Fruit fly (Drosophila melanogaster) S2 (cell line): ENCODE measurements around the gene defl.

Source experiments
- CG8478 ChIP-seq: fragments of >200 bp; optimal IDR thresholded peaks from 2 replicates; lab custom pipeline; 2018
- CTCF ChIP-seq, 2 experiments: fragments of >200 bp; optimal IDR thresholded peaks; 2 replicates each; lab custom pipeline; 2018

- TF ChIP-seq CTCF (optimal IDR thresholded peaks at IDR 0.05; lab: Kevin White, UChicago) (no peak), CG8478 (lab: Kevin White, UChicago) (no peak)
Observed at dm6 chr3L:9764307-9764706, 41.1 kb downstream of the defl start.
